Comparison of ENCODE assay signal across 3 fruit fly cellular contexts in the genomic region with DNA sequence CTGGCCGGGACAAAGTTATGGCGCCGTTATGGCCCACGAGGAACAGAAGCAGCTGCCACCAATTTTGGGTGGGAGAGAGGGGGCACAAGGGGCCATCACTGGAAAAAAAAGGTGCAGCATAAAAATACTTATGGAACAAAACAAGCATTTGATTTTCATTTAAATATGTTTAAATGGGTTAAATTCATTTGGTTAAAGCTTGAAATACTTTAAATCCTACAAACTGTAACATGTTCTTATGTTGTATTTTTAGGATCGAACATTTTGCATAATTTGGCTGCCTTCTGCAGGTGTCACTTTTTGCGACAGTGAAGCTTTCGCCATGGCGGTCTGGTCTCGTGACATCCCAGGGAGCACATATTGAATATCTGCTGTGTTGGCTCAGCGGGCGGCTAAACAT.
A peak's percentile ranks its signal among the peaks of the same experiment; 100 is the strongest.
TF ChIP-seq lines count a peak whose summit lies in the region.

No protein-coding gene starts in this region.

- no peak for TF ChIP-seq CTCF in whole organism, embryonic (GFP tag; optimal IDR thresholded peaks at IDR 0.05; lab: Kevin White, UChicago)

TF ChIP-seq in whole organism, embryonic, 481 proteins besides CTCF, POLR2A, EP300 and RAD21:
- TF ChIP-seq CG14860 (GFP tag; IDR thresholded peaks at IDR 0.05; lab: Robert Waterston, UW; ENCODE audit: partially characterized antibody) (no peak), hb (GFP tag; IDR thresholded peaks at IDR 0.05; lab: Robert Waterston, UW; ENCODE audit: partially characterized antibody) (0 out of 3 replicates have a peak, but pooled peaks have one; percentile 47)
TF ChIP-seq in whole organism, embryonic: peak in this region for 1.

TF ChIP-seq in whole organism, prepupa, 60 proteins besides CTCF, POLR2A, EP300 and RAD21 (continues in another document):
- TF ChIP-seq Lpt (GFP tag; optimal IDR thresholded peaks at IDR 0.05; lab: Kevin White, UChicago): no peak
- TF ChIP-seq esn (GFP tag; optimal IDR thresholded peaks at IDR 0.05; lab: Kevin White, UChicago): no peak
- no peak for TF ChIP-seq CG31627 (GFP tag; optimal IDR thresholded peaks at IDR 0.05; lab: Kevin White, UChicago)
- no peak for TF ChIP-seq Blimp-1 (GFP tag; optimal IDR thresholded peaks at IDR 0.05; lab: Kevin White, UChicago)
- TF ChIP-seq CG1621 (tag; optimal IDR thresholded peaks at IDR 0.05; lab: Kevin White, UChicago): no peak
- TF ChIP-seq Met (GFP tag; optimal IDR thresholded peaks at IDR 0.05; lab: Kevin White, UChicago): no peak
- no peak for TF ChIP-seq CG3919 (GFP tag; optimal IDR thresholded peaks at IDR 0.05; lab: Kevin White, UChicago)
- no peak for TF ChIP-seq Eip75B (GFP tag; optimal IDR thresholded peaks at IDR 0.05; lab: Kevin White, UChicago)
- TF ChIP-seq Sox15 (GFP tag; optimal IDR thresholded peaks at IDR 0.05; lab: Kevin White, UChicago): no peak
- TF ChIP-seq fkh (GFP tag; optimal IDR thresholded peaks at IDR 0.05; lab: Kevin White, UChicago): no peak
- TF ChIP-seq acj6 (GFP tag; optimal IDR thresholded peaks at IDR 0.05; lab: Kevin White, UChicago): no peak
- TF ChIP-seq dac (GFP tag; optimal IDR thresholded peaks at IDR 0.05; lab: Kevin White, UChicago): no peak
- TF ChIP-seq ss (GFP tag; optimal IDR thresholded peaks at IDR 0.05; lab: Kevin White, UChicago): no peak
- TF ChIP-seq CG10669 (GFP tag; optimal IDR thresholded peaks at IDR 0.05; lab: Kevin White, UChicago): no peak
- no peak for TF ChIP-seq cyc (GFP tag; optimal IDR thresholded peaks at IDR 0.05; lab: Kevin White, UChicago)
- no peak for TF ChIP-seq dsx (GFP tag; optimal IDR thresholded peaks at IDR 0.05; lab: Kevin White, UChicago; ENCODE audit: poor library complexity, severe bottlenecking)
- no peak for TF ChIP-seq Sox14 (GFP tag; optimal IDR thresholded peaks at IDR 0.05; lab: Kevin White, UChicago)
- no peak for TF ChIP-seq CG8319 (GFP tag; optimal IDR thresholded peaks at IDR 0.05; lab: Kevin White, UChicago)
- peak; percentile 44; the same call in 1 of the 3 replicates for TF ChIP-seq CG8119 (GFP tag; IDR thresholded peaks at IDR 0.05; lab: Robert Waterston, UW)
- TF ChIP-seq Gug (GFP tag; IDR thresholded peaks at IDR 0.05; lab: Robert Waterston, UW): 0 out of 2 replicates have a peak, but pooled peaks have one; percentile 24
- no peak for TF ChIP-seq Eip93F (GFP tag; optimal IDR thresholded peaks at IDR 0.05; lab: Kevin White, UChicago)
- no peak for TF ChIP-seq svp (GFP tag; lab: Kevin White, UChicago)
- no peak for TF ChIP-seq Ets21C (GFP tag; optimal IDR thresholded peaks at IDR 0.05; lab: Kevin White, UChicago)
- TF ChIP-seq eg (GFP tag; IDR thresholded peaks at IDR 0.05; lab: Robert Waterston, UW): peak; percentile 23; the same call in 1 of the 3 replicates
- no peak for TF ChIP-seq CG6792 (GFP tag; optimal IDR thresholded peaks at IDR 0.05; lab: Kevin White, UChicago)
- TF ChIP-seq CG9139 (GFP tag; optimal IDR thresholded peaks at IDR 0.05; lab: Kevin White, UChicago): no peak
- peak; percentile 67 for TF ChIP-seq Eip78C (GFP tag; lab: Kevin White, UChicago)
- no peak for TF ChIP-seq lz (GFP tag; optimal IDR thresholded peaks at IDR 0.05; lab: Kevin White, UChicago)
- TF ChIP-seq OdsH (GFP tag; optimal IDR thresholded peaks at IDR 0.05; lab: Kevin White, UChicago): no peak
- TF ChIP-seq salr (GFP tag; optimal IDR thresholded peaks at IDR 0.05; lab: Kevin White, UChicago): no peak
- TF ChIP-seq CG7368 (GFP tag; optimal IDR thresholded peaks at IDR 0.05; lab: Kevin White, UChicago): no peak
- no peak for TF ChIP-seq CG3032 (tag; optimal IDR thresholded peaks at IDR 0.05; lab: Kevin White, UChicago)
- no peak for TF ChIP-seq CG4318 (GFP tag; optimal IDR thresholded peaks at IDR 0.05; lab: Kevin White, UChicago)
- TF ChIP-seq Ets96B (tag; optimal IDR thresholded peaks at IDR 0.05; lab: Kevin White, UChicago): no peak
- TF ChIP-seq spab (GFP tag; optimal IDR thresholded peaks at IDR 0.05; lab: Kevin White, UChicago): no peak
- peak; percentile 15 for TF ChIP-seq pdm3 (GFP tag; optimal IDR thresholded peaks at IDR 0.05; lab: Kevin White, UChicago)
- peak; percentile 55 for TF ChIP-seq CG32006 (GFP tag; optimal IDR thresholded peaks at IDR 0.05; lab: Kevin White, UChicago)
- TF ChIP-seq CG6163 (GFP tag; IDR thresholded peaks at IDR 0.05; lab: Robert Waterston, UW): no peak
- no peak for TF ChIP-seq CG11762 (GFP tag; optimal IDR thresholded peaks at IDR 0.05; lab: Kevin White, UChicago; ENCODE audit: insufficient read depth)
- no peak for TF ChIP-seq achi (GFP tag; optimal IDR thresholded peaks at IDR 0.05; lab: Kevin White, UChicago)
- no peak for TF ChIP-seq CG6854 (GFP tag; optimal IDR thresholded peaks at IDR 0.05; lab: Kevin White, UChicago)
- TF ChIP-seq Hr39 (GFP tag; optimal IDR thresholded peaks at IDR 0.05; lab: Kevin White, UChicago): no peak
- no peak for TF ChIP-seq Smox (GFP tag; optimal IDR thresholded peaks at IDR 0.05; lab: Kevin White, UChicago)

TF ChIP-seq in whole organism, pupa, 21 proteins besides CTCF, POLR2A, EP300 and RAD21:
- TF ChIP-seq gl (tag; optimal IDR thresholded peaks at IDR 0.05; lab: Kevin White, UChicago) (no peak), CG4496 (GFP tag; IDR thresholded peaks at IDR 0.05; lab: Robert Waterston, UW) (peak; percentile 32; the same call in 1 of the 3 replicates), CG32121 (GFP tag; IDR thresholded peaks at IDR 0.05; lab: Robert Waterston, UW) (0 out of 2 replicates have a peak, but pooled peaks have one; percentile 32), Snoo (tag; optimal IDR thresholded peaks at IDR 0.05; lab: Kevin White, UChicago) (no peak), Ets98B (GFP tag; IDR thresholded peaks at IDR 0.05; lab: Robert Waterston, UW) (0 out of 2 replicates have a peak, but pooled peaks have one; percentile 13), CG8301 (tag; optimal IDR thresholded peaks at IDR 0.05; lab: Kevin White, UChicago) (peak; percentile 6), D1 (tag; optimal IDR thresholded peaks at IDR 0.05; lab: Kevin White, UChicago) (no peak), CG14655 (GFP tag; optimal IDR thresholded peaks at IDR 0.05; lab: Kevin White, UChicago) (peak; percentile 47), fd96Ca (GFP tag; IDR thresholded peaks at IDR 0.05; lab: Robert Waterston, UW) (0 out of 3 replicates have a peak, but pooled peaks have one; percentile 42)
